Fruit fly (Drosophila melanogaster): ENCODE measurements around the gene Sec71.

Sec71 gene

DNA sequence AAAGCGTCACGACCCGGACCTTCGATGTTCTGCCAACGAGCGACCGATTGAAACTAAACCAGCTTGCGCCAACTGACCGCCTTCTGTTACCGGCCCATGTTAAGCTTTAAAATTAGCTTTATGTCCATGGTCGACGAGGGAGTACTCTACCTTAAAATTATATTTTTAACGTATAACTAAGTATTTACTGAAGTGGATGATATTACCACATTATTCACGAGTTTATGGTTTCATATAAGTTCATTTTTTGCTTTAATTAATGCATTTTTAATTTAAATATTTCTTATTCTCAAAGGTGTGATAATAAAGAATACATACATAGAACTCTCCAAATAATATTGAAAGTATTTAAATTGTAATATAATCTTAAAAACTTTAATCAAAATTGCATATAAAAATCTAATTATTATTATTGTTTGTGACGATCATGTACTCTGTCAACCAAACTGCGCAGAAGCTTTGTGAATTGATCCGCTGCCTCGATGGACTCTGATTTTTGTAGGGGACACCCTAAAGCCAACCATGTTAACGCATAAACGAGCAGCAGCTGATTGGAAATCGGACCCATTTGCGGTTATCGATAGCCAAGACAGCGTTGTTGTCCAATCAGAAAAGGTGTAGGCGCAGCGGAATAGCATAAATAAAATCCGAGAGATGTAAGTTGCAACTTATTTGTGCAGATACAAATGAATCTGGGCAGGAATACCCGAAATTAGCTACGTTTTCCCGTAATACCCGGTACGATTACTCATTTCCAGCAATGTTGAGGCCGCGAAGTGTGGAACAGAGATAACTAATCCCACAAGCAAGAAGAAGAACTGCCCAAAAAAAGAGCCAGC lies 13.0 kb upstream of the Sec71 start, which contains the start of the genes CG9008 and p38b (continued):
- TF ChIP-seq MBD-R2 (GFP tag; IDR thresholded peaks at IDR 0.05), result peak; percentile 70
- no peak for TF ChIP-seq yki (optimal IDR thresholded peaks at IDR 0.05)
- TF ChIP-seq CG18764 (GFP tag; optimal IDR thresholded peaks at IDR 0.05), result peak; percentile 26
- peak; percentile 79 for TF ChIP-seq lab (GFP tag; optimal IDR thresholded peaks at IDR 0.05)
- TF ChIP-seq ind (GFP tag; optimal IDR thresholded peaks at IDR 0.05), result peak; percentile 65
- TF ChIP-seq danr (GFP tag; IDR thresholded peaks at IDR 0.05), result peak; percentile 9; the same call in 1 of the 2 replicates
- no peak for TF ChIP-seq hkb (optimal IDR thresholded peaks at IDR 0.05)
- TF ChIP-seq hkb (GFP tag; IDR thresholded peaks at IDR 0.05), result peak; percentile 46; the same call in 1 of the 2 replicates
- peak; percentile 58 for TF ChIP-seq stwl (tag; optimal IDR thresholded peaks at IDR 0.05)
- TF ChIP-seq CG2889 (GFP tag; IDR thresholded peaks at IDR 0.05), result 0 out of 3 replicates have a peak, but pooled peaks have one; percentile 4
- peak; percentile 69 for TF ChIP-seq CG17359 (tag; optimal IDR thresholded peaks at IDR 0.05)
- peak; percentile 89 for TF ChIP-seq CG2712 (tag; optimal IDR thresholded peaks at IDR 0.05)
- peak; percentile 80 for TF ChIP-seq cwo (GFP tag; optimal IDR thresholded peaks at IDR 0.05)
- TF ChIP-seq CG10565 (GFP tag; optimal IDR thresholded peaks at IDR 0.05), result no peak
- peak; percentile 90 for TF ChIP-seq CG12391 (tag; optimal IDR thresholded peaks at IDR 0.05)
- TF ChIP-seq Bgb (GFP tag; IDR thresholded peaks at IDR 0.05; ENCODE audit: partially characterized antibody), result peak; percentile 57
- peak; percentile 90 for TF ChIP-seq CG17385 (GFP tag; optimal IDR thresholded peaks at IDR 0.05)
- TF ChIP-seq Hmr (GFP tag; optimal IDR thresholded peaks at IDR 0.05), result peak; percentile 89
- TF ChIP-seq gsb (GFP tag; IDR thresholded peaks at IDR 0.05), result no peak
- TF ChIP-seq trem (tag; optimal IDR thresholded peaks at IDR 0.05), result peak; percentile 53
- no peak; the same call in 1 of the 2 replicates for TF ChIP-seq H2.0 (GFP tag; IDR thresholded peaks at IDR 0.05)
- TF ChIP-seq CTCF (GFP tag; optimal IDR thresholded peaks at IDR 0.05), result no peak
- TF ChIP-seq Xrp1 (GFP tag; IDR thresholded peaks at IDR 0.05), result peak; percentile 56; the same call in 1 of the 2 replicates
- TF ChIP-seq HHEX (GFP tag; optimal IDR thresholded peaks at IDR 0.05), result peak; percentile 80
- TF ChIP-seq abd-A (tag; optimal IDR thresholded peaks at IDR 0.05), result no peak
- peak; percentile 10 for TF ChIP-seq pfk (GFP tag; optimal IDR thresholded peaks at IDR 0.05)
- TF ChIP-seq CG1832 (GFP tag; optimal IDR thresholded peaks at IDR 0.05), result no peak
- TF ChIP-seq Mad (GFP tag; optimal IDR thresholded peaks at IDR 0.05), result no peak
- peak; percentile 41 for TF ChIP-seq CG6813 (GFP tag; optimal IDR thresholded peaks at IDR 0.05)
- TF ChIP-seq stc (GFP tag; IDR thresholded peaks at IDR 0.05), result 0 out of 2 replicates have a peak, but pooled peaks have one; percentile 20
- peak; percentile 79 for TF ChIP-seq sens (GFP tag)
- peak; percentile 74 for TF ChIP-seq Hand (GFP tag; optimal IDR thresholded peaks at IDR 0.05)
- TF ChIP-seq rib (GFP tag; IDR thresholded peaks at IDR 0.05), result no peak
- TF ChIP-seq CG5180 (GFP tag; optimal IDR thresholded peaks at IDR 0.05), result peak; percentile 62
- peak; percentile 21 for TF ChIP-seq chn (GFP tag; optimal IDR thresholded peaks at IDR 0.05)
- TF ChIP-seq CG1024 (GFP tag; IDR thresholded peaks at IDR 0.05), result no peak
- TF ChIP-seq CG4617 (GFP tag; optimal IDR thresholded peaks at IDR 0.05; ENCODE audit: borderline replicate concordance), result peak; percentile 53
- 0 out of 2 replicates have a peak, but pooled peaks have one; percentile 24 for TF ChIP-seq E2f2 (GFP tag; IDR thresholded peaks at IDR 0.05)
- TF ChIP-seq E2f1 (GFP tag; IDR thresholded peaks at IDR 0.05), result peak; percentile 60
- no peak for TF ChIP-seq NC2α (GFP tag; optimal IDR thresholded peaks at IDR 0.05)
- peak; percentile 27 for TF ChIP-seq CG3065 (GFP tag; optimal IDR thresholded peaks at IDR 0.05)
- TF ChIP-seq Usf (GFP tag; optimal IDR thresholded peaks at IDR 0.05), result peak; percentile 71
- TF ChIP-seq lilli (GFP tag; optimal IDR thresholded peaks at IDR 0.05), result peak; percentile 70
- TF ChIP-seq CG18011 (GFP tag; optimal IDR thresholded peaks at IDR 0.05), result peak; percentile 31
- no peak for TF ChIP-seq CG14860 (GFP tag; IDR thresholded peaks at IDR 0.05; ENCODE audit: partially characterized antibody)
- no peak for TF ChIP-seq CG7963 (GFP tag; IDR thresholded peaks at IDR 0.05; ENCODE audit: partially characterized antibody)
- TF ChIP-seq Abd-B (GFP tag; optimal IDR thresholded peaks at IDR 0.05), result peak; percentile 76
- peak; percentile 66 for TF ChIP-seq sqz (GFP tag; optimal IDR thresholded peaks at IDR 0.05)
- TF ChIP-seq scrt (GFP tag; optimal IDR thresholded peaks at IDR 0.05), result peak; percentile 80

Measured in whole organism, embryonic.